Worm (Caenorhabditis elegans) whole organism, L4/young adult: ENCODE results near the gene irld-62.
"Not testable (repeated sequence)": the region's sequence is repeated elsewhere in the genome, so short reads cannot be mapped to it uniquely, and the experiment has no call there.

ENCODE experiments used
- W03F9.2 ChIP-seq: fragments of 150-350 bp; optimal IDR thresholded peaks from 2 replicates; lab custom pipeline; 2014; ENCODE audit warnings: missing biosample characterization, missing genetic modification characterization
- dao-5 ChIP-seq: sonication (generic microtip); optimal IDR thresholded peaks from 2 replicates; lab custom pipeline; 2016; ENCODE audit warnings: missing genotype, missing genetic modification characterization, moderate library complexity, missing compliant biosample characterization
- him-1 ChIP-seq: sonication (generic microtip); optimal IDR thresholded peaks from 2 replicates; lab custom pipeline; 2016; ENCODE audit warnings: missing genotype, missing genetic modification reagents, missing genetic modification characterization, missing compliant biosample characterization

Gene irld-62

DNA sequence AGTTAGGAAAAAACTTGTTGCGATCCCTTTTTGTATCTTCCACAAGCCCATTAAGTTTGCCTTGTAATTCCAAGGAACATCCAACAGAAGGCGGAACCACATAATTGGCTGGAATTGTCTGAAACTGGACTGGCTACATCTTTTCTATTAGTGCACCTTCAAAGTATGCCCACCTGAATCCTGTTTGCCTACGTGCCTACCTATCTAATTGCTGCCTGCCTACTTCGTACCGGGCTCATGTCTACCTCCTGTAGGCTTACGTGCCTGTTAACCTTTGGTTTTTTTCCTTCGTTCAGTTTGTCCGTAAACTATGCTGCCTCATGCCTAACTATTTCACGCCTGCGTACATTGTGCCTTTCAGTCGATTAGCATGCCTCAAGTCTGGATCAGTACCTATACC lies 26.5 kb downstream of the irld-62 start, which contains the start of gene wrt-7:
TSS of gene wrt-7 (minus strand) at position 101 of the 400 bp plus-strand sequence.
- no peak for TF ChIP-seq dao-5 (tag; lab: Kevin White, UChicago)
- TF ChIP-seq him-1 (tag; lab: Kevin White, UChicago): no peak
- no peak for TF ChIP-seq W03F9.2 (tag; lab: Kevin White, UChicago)

ce11 chrV:15339363-15339762 lies 28.5 kb downstream of the irld-62 start, which contains the start of gene clec-228:
Gene clec-228, minus strand, starts transcription at chrV:15339463.
- TF ChIP-seq W03F9.2 (tag; lab: Kevin White, UChicago): no peak
- no peak for TF ChIP-seq dao-5 (tag; lab: Kevin White, UChicago)
- no peak for TF ChIP-seq him-1 (tag; lab: Kevin White, UChicago)

ce11 chrV:15341404-15341803 lies 30.5 kb downstream of the irld-62 start, which contains the start of gene clec-229:
Gene clec-229, minus strand, starts transcription at chrV:15341504.
- TF ChIP-seq dao-5 (tag; lab: Kevin White, UChicago): no peak
- no peak for TF ChIP-seq him-1 (tag; lab: Kevin White, UChicago)
- TF ChIP-seq W03F9.2 (tag; lab: Kevin White, UChicago): no peak

ce11 chrV:15344481-15344880 lies 33.6 kb downstream of the irld-62 start, which contains the start of gene wrt-8:
Gene wrt-8, minus strand, starts transcription at chrV:15344581.
- TF ChIP-seq dao-5 (tag; lab: Kevin White, UChicago) (no peak), him-1 (tag; lab: Kevin White, UChicago) (no peak)

- TF ChIP-seq W03F9.2 (tag; lab: Kevin White, UChicago): no peak
- no peak for TF ChIP-seq him-1 (tag; lab: Kevin White, UChicago)
- no peak for TF ChIP-seq dao-5 (tag; lab: Kevin White, UChicago)
Observed at ce11 chrV:15347292-15347691, 36.4 kb downstream of the irld-62 start, which contains the start of gene C29F3.3. Gene C29F3.3, minus strand, starts transcription at chrV:15347392.

ce11 chrV:15349044-15349443 lies 38.2 kb downstream of the irld-62 start, which contains the start of gene clec-230:
Gene clec-230, minus strand, starts transcription at chrV:15349144.
- TF ChIP-seq him-1 (tag; lab: Kevin White, UChicago): no peak
- TF ChIP-seq W03F9.2 (tag; lab: Kevin White, UChicago): no peak
- no peak for TF ChIP-seq dao-5 (tag; lab: Kevin White, UChicago)

- TF ChIP-seq dao-5 (tag; lab: Kevin White, UChicago) (no peak), W03F9.2 (tag; lab: Kevin White, UChicago) (no peak)
Observed at ce11 chrV:15350615-15351014, 39.7 kb downstream of the irld-62 start, which contains the start of gene clec-231. Gene clec-231, minus strand, starts transcription at chrV:15350715.

DNA sequence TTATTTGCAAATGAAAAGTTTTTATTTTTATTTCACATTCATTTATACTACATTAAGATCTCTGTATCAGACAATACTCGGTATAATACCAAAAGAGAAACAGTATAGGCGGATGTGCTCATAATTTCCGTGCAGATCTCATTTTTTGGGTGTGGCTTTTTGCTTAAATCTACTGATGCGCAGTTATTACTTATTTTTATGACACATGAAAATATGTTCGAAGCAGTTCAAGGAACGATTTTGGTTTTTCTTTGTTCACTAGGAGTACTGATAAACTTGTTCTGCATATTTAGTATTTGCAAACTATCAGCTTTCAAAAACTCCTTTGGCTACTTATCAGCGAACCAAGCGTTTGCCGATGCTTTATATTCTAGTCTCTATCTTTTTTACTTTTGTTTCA lies 41.5 kb downstream of the irld-62 start, which contains the start of gene srx-58:
TSS of gene srx-58 (plus strand) at position 301 of the 400 bp plus-strand sequence.
- no peak for TF ChIP-seq him-1 (tag; lab: Kevin White, UChicago)
- TF ChIP-seq W03F9.2 (tag; lab: Kevin White, UChicago): no peak
- no peak for TF ChIP-seq dao-5 (tag; lab: Kevin White, UChicago)

DNA sequence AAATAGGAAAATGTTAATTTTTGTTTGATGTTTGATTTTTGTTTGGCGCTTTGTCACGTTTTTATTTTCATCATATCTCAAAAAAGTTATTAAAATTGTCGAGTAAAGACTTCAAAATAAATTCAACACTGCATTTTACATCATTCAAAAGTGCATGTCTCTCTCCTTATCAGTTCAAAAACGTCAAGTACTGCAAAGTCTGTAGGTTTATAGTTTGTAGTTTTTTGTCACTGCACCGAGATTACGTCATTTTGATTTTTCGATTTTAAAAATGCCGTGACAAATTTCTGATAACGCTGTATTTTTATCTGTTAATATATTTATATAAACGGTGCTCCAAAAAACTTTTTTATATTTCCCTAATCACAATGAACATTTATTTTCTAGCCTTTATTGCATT lies 43.8 kb downstream of the irld-62 start, which contains the start of gene C29F3.7:
TSS of gene C29F3.7 (plus strand) at position 254 of the 400 bp plus-strand sequence.
- TF ChIP-seq dao-5 (tag; lab: Kevin White, UChicago): no peak
- no peak for TF ChIP-seq W03F9.2 (tag; lab: Kevin White, UChicago)
- TF ChIP-seq him-1 (tag; lab: Kevin White, UChicago): no peak

DNA sequence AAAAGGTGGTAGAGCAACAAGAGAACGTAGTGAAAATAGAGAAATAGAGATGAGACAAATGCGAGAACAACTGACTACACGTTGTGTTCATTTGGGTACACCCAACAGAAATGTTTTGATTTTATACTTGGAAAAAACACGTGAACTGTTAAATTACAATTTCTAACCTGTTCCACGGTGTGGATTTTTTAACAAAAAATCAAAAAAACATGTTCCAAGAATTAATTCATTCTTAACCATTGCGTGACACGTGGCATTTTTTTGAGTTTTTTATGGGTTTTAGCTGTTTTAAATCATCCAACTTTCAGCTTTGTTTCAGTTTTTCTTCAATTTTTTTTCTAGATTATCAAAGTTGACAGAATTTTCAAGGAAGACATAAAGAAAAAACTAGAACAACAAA lies 50.5 kb downstream of the irld-62 start, which contains the start of gene ech-1.1:
TSS of gene ech-1.1 (minus strand) at position 101 of the 400 bp plus-strand sequence.
- TF ChIP-seq him-1, dao-5, W03F9.2 (tag; lab: Kevin White, UChicago): not testable (repeated sequence)
